Fruit fly (Drosophila melanogaster) Kc167 (cell line): ENCODE data around the gene Smu1.

Experiments
- Myc ChIP-seq: fragments of >200 bp; optimal IDR thresholded peaks from 2 replicates; lab custom pipeline; 2017; ENCODE audit warnings: missing external identifiers
- Sin3A ChIP-seq: fragments of >200 bp; optimal IDR thresholded peaks from 2 replicates; lab custom pipeline; 2018; ENCODE audit warnings: missing external identifiers
- h ChIP-seq: fragments of >200 bp; optimal IDR thresholded peaks from 3 replicates; lab custom pipeline; 2018; ENCODE audit warnings: missing external identifiers
- insv ChIP-seq: fragments of >200 bp; optimal IDR thresholded peaks from 3 replicates; lab custom pipeline; 2018; ENCODE audit warnings: missing external identifiers
- psq ChIP-seq: fragments of >200 bp; optimal IDR thresholded peaks from 2 replicates; lab custom pipeline; 2017; ENCODE audit warnings: missing external identifiers
- ttk ChIP-seq: sonication (Bioruptor generic); optimal IDR thresholded peaks from 2 replicates; lab custom pipeline; 2017; ENCODE audit warnings: missing external identifiers

- TF ChIP-seq h (lab: Kevin White, UChicago) (no peak), Sin3A (lab: Kevin White, UChicago) (no peak), Myc (lab: Kevin White, UChicago) (no peak), psq (no peak), ttk (lab: Kevin White, UChicago) (no peak), insv (lab: Kevin White, UChicago) (no peak)
These were observed 18.9 kb upstream of the Smu1 start for dm6 chr3R:18999906-19000451.
